Worm (Caenorhabditis elegans): Measurements from ENCODE around the gene C04F6.9.

- TF ChIP-seq ama-1 (optimal IDR thresholded peaks at IDR 0.05) (no peak), pes-1 (GFP tag; IDR thresholded peaks at IDR 0.05) (no peak), ceh-36 (tag; optimal IDR thresholded peaks at IDR 0.05) (no peak)
These were observed 33.1 kb upstream of the C04F6.9 start, which contains the start of gene ZK563.2 for ce11 chrX:3368659-3369058.
